Worm (Caenorhabditis elegans) whole organism, L2 larva: Measurements from ENCODE around the gene pgp-1.

Source experiments
- ZK546.5 ChIP-seq: sonication (generic microtip); optimal IDR thresholded peaks from 2 replicates; lab custom pipeline; 2017; ENCODE audit warnings: missing biosample characterization, missing genetic modification characterization
- ama-1 ChIP-seq: fragments of 150-350 bp; optimal IDR thresholded peaks from 2 replicates; lab custom pipeline; 2018; ENCODE audit warnings: inconsistent platforms
- ceh-82 ChIP-seq: fragments of 150-350 bp; optimal IDR thresholded peaks from 2 replicates; lab custom pipeline; 2014; ENCODE audit warnings: missing biosample characterization, missing genetic modification characterization
- crh-2 ChIP-seq: sonication (generic microtip); optimal IDR thresholded peaks from 2 replicates; lab custom pipeline; 2017; ENCODE audit warnings: missing biosample characterization, missing genetic modification characterization
- egl-27 ChIP-seq: sonication (generic microtip); optimal IDR thresholded peaks from 3 replicates; lab custom pipeline; 2017; ENCODE audit warnings: missing biosample characterization, missing genetic modification reagents, missing genetic modification characterization
- gmeb-1 ChIP-seq: fragments of 150-350 bp; optimal IDR thresholded peaks from 2 replicates; lab custom pipeline; 2014; ENCODE audit warnings: missing biosample characterization, missing genetic modification characterization
- lin-11 ChIP-seq: fragments of 150-350 bp; sonication (generic microtip); optimal IDR thresholded peaks from 2 replicates; lab custom pipeline; 2014; ENCODE audit warnings: missing biosample characterization, missing genetic modification characterization, inconsistent platforms, mixed read lengths
- lin-39 ChIP-seq: fragments of 150-350 bp; optimal IDR thresholded peaks from 2 replicates; lab custom pipeline; 2014; ENCODE audit warnings: missing biosample characterization, missing genetic modification reagents, missing genetic modification characterization
- lsy-2 ChIP-seq, 2 experiments: fragments of 150-350 bp in 1 of 2; sonication (generic microtip) in 1 of 2; optimal IDR thresholded peaks; 2 replicates each; lab custom pipeline; 2014 to 2017; ENCODE audit warnings: missing biosample characterization in 2 of 2, missing genetic modification characterization in 2 of 2
- mab-5 ChIP-seq: fragments of 150-350 bp; optimal IDR thresholded peaks from 2 replicates; lab custom pipeline; 2014; ENCODE audit warnings: missing biosample characterization, missing genetic modification characterization
- mbf-1 ChIP-seq: sonication (generic microtip); optimal IDR thresholded peaks from 2 replicates; lab custom pipeline; 2017; ENCODE audit warnings: missing biosample characterization, missing genetic modification characterization
- mdl-1 ChIP-seq, 2 experiments: fragments of 150-350 bp in 1 of 2; sonication (generic microtip) in 1 of 2; optimal IDR thresholded peaks; 2 replicates each; lab custom pipeline; 2017; ENCODE audit warnings: missing biosample characterization in 2 of 2, missing genetic modification characterization in 2 of 2
- snpc-4 ChIP-seq: fragments of 150-350 bp; optimal IDR thresholded peaks from 2 replicates; lab custom pipeline; 2014; ENCODE audit warnings: missing biosample characterization, missing genetic modification characterization

- no peak for TF ChIP-seq lin-11
- TF ChIP-seq ama-1, result no peak
- TF ChIP-seq ceh-82 (tag; lab: Kevin White, UChicago), result no peak
- TF ChIP-seq ZK546.5, result no peak
- TF ChIP-seq mdl-1 (tag; optimal IDR thresholded peaks at IDR 0.05; lab: Kevin White, UChicago), result no peak
- no peak for TF ChIP-seq lsy-2 (tag; optimal IDR thresholded peaks at IDR 0.05; lab: Kevin White, UChicago)
- TF ChIP-seq snpc-4 (tag; lab: Kevin White, UChicago), result no peak
- no peak for TF ChIP-seq egl-27 (tag; lab: Kevin White, UChicago)
- TF ChIP-seq lin-39 (tag; lab: Kevin White, UChicago), result no peak
- no peak for TF ChIP-seq gmeb-1
- TF ChIP-seq crh-2 (tag; lab: Kevin White, UChicago), result no peak
- TF ChIP-seq mab-5 (tag; lab: Kevin White, UChicago), result no peak
- no peak for TF ChIP-seq mbf-1
Observed at ce11 chrIV:12549014-12549413, 50.0 kb downstream of the pgp-1 start.
